Fruit fly (Drosophila melanogaster) whole organism, embryonic: ENCODE data around the gene CG12608.

ENCODE experiments used
- Ada2b ChIP-seq: fragments of 200-800 bp; sonication (Bioruptor generic); IDR thresholded peaks from 2 replicates; pipeline ENCODE4 v1.3.6; 2022; ENCODE audit warnings: missing biosample characterization, missing genetic modification characterization
- CG11456 ChIP-seq: fragments of 200-800 bp; sonication (Bioruptor generic); IDR thresholded peaks from 3 replicates; pipeline ENCODE4 v1.3.6; 2022; ENCODE audit warnings: missing biosample characterization, missing genetic modification characterization
- CG11723 ChIP-seq: fragments of 200-800 bp; sonication (Bioruptor generic); optimal IDR thresholded peaks from 2 replicates; lab custom pipeline; 2017; ENCODE audit warnings: missing biosample characterization, mild to moderate bottlenecking, missing genetic modification characterization
- CG12071 ChIP-seq: fragments of 200-800 bp; sonication (Bioruptor generic); optimal IDR thresholded peaks from 3 replicates; lab custom pipeline; 2018; ENCODE audit warnings: missing biosample characterization, mild to moderate bottlenecking, missing genetic modification characterization
- CG12769 ChIP-seq: fragments of 200-800 bp; sonication (Bioruptor generic); optimal IDR thresholded peaks from 2 replicates; lab custom pipeline; 2019; ENCODE audit warnings: missing biosample characterization, mild to moderate bottlenecking, missing genetic modification characterization, moderate library complexity
- CG15514 ChIP-seq: fragments of 200-800 bp; sonication (Bioruptor generic); optimal IDR thresholded peaks from 3 replicates; lab custom pipeline; 2017; ENCODE audit warnings: missing biosample characterization, missing genetic modification characterization, mild to moderate bottlenecking, moderate library complexity, missing genetic modification reagents
- CG16815 ChIP-seq: fragments of 200-800 bp; sonication (Bioruptor generic); optimal IDR thresholded peaks from 3 replicates; lab custom pipeline; 2017; ENCODE audit warnings: missing biosample characterization, mild to moderate bottlenecking, missing genetic modification characterization
- CG17328 ChIP-seq: fragments of 200-800 bp; sonication (Bioruptor generic); IDR thresholded peaks from 2 replicates; pipeline ENCODE4 v1.3.6; 2022; ENCODE audit warnings: missing biosample characterization, missing genetic modification characterization
- CG17568 ChIP-seq: fragments of 200-800 bp; sonication (Bioruptor generic); optimal IDR thresholded peaks from 2 replicates; lab custom pipeline; 2018; ENCODE audit warnings: missing biosample characterization, mild to moderate bottlenecking, missing genetic modification characterization, moderate library complexity
- CG17912 ChIP-seq: fragments of 200-800 bp; sonication (Bioruptor generic); optimal IDR thresholded peaks from 2 replicates; lab custom pipeline; 2018; ENCODE audit warnings: missing biosample characterization, mild to moderate bottlenecking, missing genetic modification characterization
- CG18599 ChIP-seq: fragments of 200-800 bp; sonication (Bioruptor generic); optimal IDR thresholded peaks from 3 replicates; lab custom pipeline; 2017; ENCODE audit warnings: missing biosample characterization, missing genetic modification characterization, mild to moderate bottlenecking, moderate library complexity, missing genetic modification reagents
- CG18764 ChIP-seq: fragments of 200-800 bp; sonication (Bioruptor generic); optimal IDR thresholded peaks from 3 replicates; lab custom pipeline; 2016; ENCODE audit warnings: missing biosample characterization, missing genetic modification characterization
- CG30020 ChIP-seq: fragments of 200-800 bp; optimal IDR thresholded peaks from 2 replicates; lab custom pipeline; 2019; ENCODE audit warnings: missing biosample characterization, mild to moderate bottlenecking, missing genetic modification characterization, moderate library complexity
- CG31441 ChIP-seq: fragments of 200-800 bp; sonication (Bioruptor generic); IDR thresholded peaks from 2 replicates; pipeline ENCODE4 v1.3.6; 2022; ENCODE audit warnings: missing biosample characterization, missing genetic modification characterization
- CG3163 ChIP-seq: fragments of 200-800 bp; sonication (Bioruptor generic); optimal IDR thresholded peaks from 3 replicates; lab custom pipeline; 2016; ENCODE audit warnings: missing biosample characterization, missing genetic modification characterization
- CG34224 ChIP-seq: fragments of 200-800 bp; sonication (Bioruptor generic); IDR thresholded peaks from 3 replicates; pipeline ENCODE4 v1.3.6; 2022; ENCODE audit warnings: missing biosample characterization, missing genetic modification characterization; ENCODE audit not compliant: partially characterized antibody
- CG3838 ChIP-seq: fragments of 200-800 bp; sonication (Bioruptor generic); optimal IDR thresholded peaks from 3 replicates; lab custom pipeline; 2016; ENCODE audit warnings: missing biosample characterization, missing genetic modification characterization
- CG4282 ChIP-seq: fragments of 200-800 bp; sonication (Bioruptor generic); optimal IDR thresholded peaks from 2 replicates; lab custom pipeline; 2016; ENCODE audit warnings: missing biosample characterization, missing genetic modification characterization
- CG6765 ChIP-seq: fragments of 200-800 bp; sonication (Bioruptor generic); optimal IDR thresholded peaks from 3 replicates; lab custom pipeline; 2017; ENCODE audit warnings: missing biosample characterization, mild to moderate bottlenecking, missing genetic modification characterization
- CG7963 ChIP-seq: fragments of 200-800 bp; sonication (Bioruptor generic); IDR thresholded peaks from 3 replicates; pipeline ENCODE4 v1.3.6; 2022; ENCODE audit warnings: missing biosample characterization, missing genetic modification characterization; ENCODE audit not compliant: partially characterized antibody
- Drgx ChIP-seq: fragments of 200-800 bp; sonication (Bioruptor generic); IDR thresholded peaks from 2 replicates; pipeline ENCODE4 v1.3.6; 2022; ENCODE audit warnings: missing biosample characterization, missing genetic modification characterization
- Eip74EF ChIP-seq, 2 experiments: fragments of 200-800 bp in 1 of 2; fragments of >200 bp in 1 of 2; sonication (Bioruptor generic) in 1 of 2; optimal IDR thresholded peaks; 2 replicates each; lab custom pipeline; 2017 to 2019; ENCODE audit warnings: missing biosample characterization in 2 of 2, missing genetic modification characterization in 2 of 2, mild to moderate bottlenecking in 1 of 2, moderate library complexity in 1 of 2
- Ets65A ChIP-seq: fragments of 200-800 bp; sonication (Bioruptor generic); peaks from one replicate; lab custom pipeline; 2016; ENCODE audit warnings: missing biosample characterization, missing genetic modification characterization
- Gug ChIP-seq: fragments of 200-800 bp; sonication (Bioruptor generic); IDR thresholded peaks from 4 replicates; pipeline ENCODE4 v1.3.6; 2022; ENCODE audit warnings: missing biosample characterization, missing genetic modification characterization
- Hr39 ChIP-seq: fragments of >200 bp; optimal IDR thresholded peaks from 2 replicates; lab custom pipeline; 2017
- Kr ChIP-seq: fragments of 200-800 bp; sonication (Bioruptor generic); optimal IDR thresholded peaks from 2 replicates; lab custom pipeline; 2017; ENCODE audit warnings: missing biosample characterization, mild to moderate bottlenecking, missing genetic modification characterization
- MTF-1 ChIP-seq: fragments of 200-800 bp; sonication (Bioruptor generic); optimal IDR thresholded peaks from 2 replicates; lab custom pipeline; 2018; ENCODE audit warnings: missing biosample characterization, mild to moderate bottlenecking, missing genetic modification characterization, borderline replicate concordance
- Mes4 ChIP-seq: fragments of 200-800 bp; sonication (Bioruptor generic); optimal IDR thresholded peaks from 2 replicates; lab custom pipeline; 2016; ENCODE audit warnings: missing biosample characterization, missing genetic modification characterization
- Myb ChIP-seq: fragments of 200-800 bp; sonication (Bioruptor generic); optimal IDR thresholded peaks from 2 replicates; lab custom pipeline; 2016; ENCODE audit warnings: missing biosample characterization, missing genetic modification characterization
- NC2β ChIP-seq: fragments of 200-800 bp; sonication (Bioruptor generic); optimal IDR thresholded peaks from 2 replicates; lab custom pipeline; 2016; ENCODE audit warnings: missing biosample characterization, missing genetic modification characterization
- Nf-YC ChIP-seq: fragments of 200-800 bp; optimal IDR thresholded peaks from 3 replicates; lab custom pipeline; 2019; ENCODE audit warnings: missing biosample characterization, mild to moderate bottlenecking, missing genetic modification characterization, moderate library complexity
- Oli ChIP-seq: fragments of 200-800 bp; sonication (Bioruptor generic); optimal IDR thresholded peaks from 2 replicates; lab custom pipeline; 2018; ENCODE audit warnings: missing biosample characterization, mild to moderate bottlenecking, missing genetic modification characterization, moderate library complexity
- Scr ChIP-seq: fragments of 200-800 bp; sonication (Bioruptor generic); IDR thresholded peaks from 2 replicates; pipeline ENCODE4 v1.3.6; 2022; ENCODE audit warnings: missing biosample characterization, missing genetic modification characterization; ENCODE audit not compliant: partially characterized antibody
- Vsx1 ChIP-seq: fragments of 200-800 bp; sonication (Bioruptor generic); optimal IDR thresholded peaks from 2 replicates; lab custom pipeline; 2017; ENCODE audit warnings: missing biosample characterization, mild to moderate bottlenecking, missing genetic modification characterization, missing genetic modification reagents
- ap ChIP-seq: fragments of 200-800 bp; sonication (Bioruptor generic); IDR thresholded peaks from 2 replicates; pipeline ENCODE4 v1.3.6; 2022; ENCODE audit warnings: missing biosample characterization, missing genetic modification characterization
- ara ChIP-seq: fragments of 200-800 bp; sonication (Bioruptor generic); IDR thresholded peaks from 2 replicates; pipeline ENCODE4 v1.3.6; 2022; ENCODE audit warnings: missing biosample characterization, missing genetic modification characterization
- ase ChIP-seq: fragments of 200-800 bp; sonication (Bioruptor generic); IDR thresholded peaks from 3 replicates; pipeline ENCODE4 v1.3.6; 2022; ENCODE audit warnings: missing biosample characterization, missing genetic modification characterization
- dysf ChIP-seq: fragments of 200-800 bp; sonication (Bioruptor generic); IDR thresholded peaks from 3 replicates; pipeline ENCODE4 v1.3.6; 2022; ENCODE audit warnings: missing biosample characterization, missing genetic modification characterization
- esg ChIP-seq: fragments of 200-800 bp; sonication (Bioruptor generic); conservative IDR thresholded peaks from 2 replicates; pipeline ENCODE4 v1.3.6; 2022; ENCODE audit warnings: missing biosample characterization, missing genetic modification characterization
- fd96Cb ChIP-seq: fragments of 200-800 bp; sonication (Bioruptor generic); optimal IDR thresholded peaks from 2 replicates; lab custom pipeline; 2018; ENCODE audit warnings: missing biosample characterization, mild to moderate bottlenecking, missing genetic modification characterization, moderate library complexity
- fu2 ChIP-seq: fragments of 200-800 bp; sonication (Bioruptor generic); optimal IDR thresholded peaks from 2 replicates; lab custom pipeline; 2016; ENCODE audit warnings: missing biosample characterization, missing genetic modification characterization
- grn ChIP-seq: fragments of 200-800 bp; sonication (Bioruptor generic); optimal IDR thresholded peaks from 3 replicates; lab custom pipeline; 2017; ENCODE audit warnings: missing biosample characterization, missing genetic modification characterization
- nau ChIP-seq: fragments of 200-800 bp; sonication (Bioruptor generic); optimal IDR thresholded peaks from 3 replicates; lab custom pipeline; 2017; ENCODE audit warnings: missing biosample characterization, mild to moderate bottlenecking, missing genetic modification characterization, missing genetic modification reagents
- oc ChIP-seq: fragments of 200-800 bp; sonication (Bioruptor generic); optimal IDR thresholded peaks from 2 replicates; lab custom pipeline; 2018; ENCODE audit warnings: missing biosample characterization, mild to moderate bottlenecking, missing genetic modification characterization, moderate library complexity
- sens-2 ChIP-seq: fragments of 200-800 bp; sonication (Bioruptor generic); IDR thresholded peaks from 2 replicates; pipeline ENCODE4 v1.3.6; 2022; ENCODE audit warnings: missing biosample characterization, missing genetic modification characterization
- unpg ChIP-seq: fragments of 200-800 bp; sonication (Bioruptor generic); optimal IDR thresholded peaks from 3 replicates; lab custom pipeline; 2018; ENCODE audit warnings: missing biosample characterization, mild to moderate bottlenecking, missing genetic modification characterization, moderate library complexity
- vfl ChIP-seq: fragments of 200-800 bp; sonication (Bioruptor generic); optimal IDR thresholded peaks from 2 replicates; lab custom pipeline; 2016; ENCODE audit warnings: missing biosample characterization, missing genetic modification characterization

CG12608 gene

DNA sequence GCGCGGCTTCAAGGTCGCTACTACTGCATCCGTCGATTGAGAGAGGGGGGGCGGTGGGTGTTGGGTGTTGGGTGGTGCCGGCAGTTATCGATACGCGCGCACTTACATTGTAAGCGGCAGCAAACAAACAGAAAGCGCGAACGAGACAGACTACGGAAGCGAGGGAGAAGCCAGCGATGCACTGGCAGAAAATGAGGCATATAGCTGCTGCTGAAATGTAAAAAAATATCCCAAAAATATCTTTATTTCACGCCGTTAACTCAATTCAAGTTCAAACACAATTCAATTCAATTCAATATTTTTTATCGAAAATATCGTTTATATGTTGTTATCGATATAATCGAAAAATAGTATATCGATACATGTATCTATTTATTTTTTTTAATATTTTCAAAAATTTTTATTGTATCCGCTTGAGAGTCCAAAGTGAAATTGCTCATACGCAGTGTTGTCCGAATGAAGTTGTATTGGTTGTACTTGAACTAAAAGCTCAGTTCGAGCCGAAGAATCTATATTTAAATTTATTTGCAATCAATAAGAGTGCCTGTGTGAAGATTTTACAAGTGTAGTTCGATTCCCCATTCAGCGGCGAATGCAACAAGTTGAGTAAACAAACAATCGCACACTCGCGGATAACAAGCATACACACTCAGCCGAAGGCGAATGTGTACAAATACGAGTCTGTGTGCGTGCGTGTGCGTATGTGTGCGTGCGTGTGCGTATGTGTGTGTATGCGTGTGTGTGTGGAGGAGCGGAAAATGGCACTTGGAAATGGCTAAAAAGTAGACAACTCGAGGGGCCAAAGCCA, 32.1 kb downstream of the CG12608 start (continued):
- peak; percentile 37 for TF ChIP-seq fd96Cb
- no peak for TF ChIP-seq CG17912 (GFP tag; lab: Kevin White, UChicago)
- no peak for TF ChIP-seq CG12769 (tag; lab: Kevin White, UChicago)
- TF ChIP-seq nau (GFP tag; lab: Kevin White, UChicago): no peak
- no peak for TF ChIP-seq Myb (GFP tag; lab: Kevin White, UChicago)
- TF ChIP-seq CG11456 (GFP tag; lab: Robert Waterston, UW): no peak
- no peak for TF ChIP-seq Ada2b (GFP tag; lab: Robert Waterston, UW)
- TF ChIP-seq dysf (GFP tag; lab: Robert Waterston, UW): 0 out of 3 replicates have a peak, but pooled peaks have one; percentile 21
- no peak for TF ChIP-seq fu2 (GFP tag; lab: Kevin White, UChicago)
- TF ChIP-seq NC2β (GFP tag; lab: Kevin White, UChicago): no peak
- no peak for TF ChIP-seq Scr (GFP tag; lab: Robert Waterston, UW)
- no peak for TF ChIP-seq oc
- TF ChIP-seq Ets65A: peak; percentile 52
- TF ChIP-seq vfl (GFP tag; lab: Kevin White, UChicago): no peak
- peak; percentile 53; the same call in 1 of the 2 replicates for TF ChIP-seq CG31441
- TF ChIP-seq sens-2 (GFP tag; lab: Robert Waterston, UW): no peak
- TF ChIP-seq CG34224 (GFP tag; lab: Robert Waterston, UW): no peak
- TF ChIP-seq Hr39 (lab: Kevin White, UChicago): peak; percentile 99
- no peak for TF ChIP-seq Vsx1 (GFP tag; lab: Kevin White, UChicago)
- TF ChIP-seq CG30020: no peak
- no peak for TF ChIP-seq CG3163 (GFP tag; lab: Kevin White, UChicago)
- TF ChIP-seq ase (GFP tag; lab: Robert Waterston, UW): no peak
- no peak for TF ChIP-seq CG3838
- TF ChIP-seq Eip74EF (GFP tag; optimal IDR thresholded peaks at IDR 0.05; lab: Kevin White, UChicago): peak in 1 of 2 experiments; percentile 95
- TF ChIP-seq CG17328: 0 out of 2 replicates have a peak, but pooled peaks have one; percentile 15
- TF ChIP-seq CG16815 (GFP tag; lab: Kevin White, UChicago): no peak
- no peak for TF ChIP-seq CG11723 (GFP tag; lab: Kevin White, UChicago)
- TF ChIP-seq CG6765 (GFP tag; lab: Kevin White, UChicago): no peak
- TF ChIP-seq CG17568 (GFP tag; lab: Kevin White, UChicago): no peak
- TF ChIP-seq esg (GFP tag; lab: Robert Waterston, UW): peak; percentile 42
- TF ChIP-seq Mes4 (GFP tag; lab: Kevin White, UChicago): no peak
- TF ChIP-seq grn (GFP tag; lab: Kevin White, UChicago): no peak
- TF ChIP-seq CG15514: no peak
- no peak for TF ChIP-seq Kr
- TF ChIP-seq unpg: peak; percentile 19
- TF ChIP-seq ara (GFP tag; lab: Robert Waterston, UW): no peak
- no peak for TF ChIP-seq CG18764 (GFP tag; lab: Kevin White, UChicago)
- peak; percentile 38 for TF ChIP-seq Drgx (GFP tag; lab: Robert Waterston, UW)
- no peak for TF ChIP-seq CG12071 (GFP tag; lab: Kevin White, UChicago)
- TF ChIP-seq CG4282 (GFP tag; lab: Kevin White, UChicago): no peak
- TF ChIP-seq CG18599 (GFP tag; lab: Kevin White, UChicago): no peak
- no peak for TF ChIP-seq ap (GFP tag; lab: Robert Waterston, UW)
- TF ChIP-seq Nf-YC (tag; lab: Kevin White, UChicago): no peak
- no peak for TF ChIP-seq MTF-1 (GFP tag; lab: Kevin White, UChicago)
- peak; percentile 41 for TF ChIP-seq Oli
- no peak for TF ChIP-seq CG7963 (GFP tag; lab: Robert Waterston, UW)
- TF ChIP-seq Gug (GFP tag; lab: Robert Waterston, UW): 0 out of 4 replicates have a peak, but pooled peaks have one; percentile 10
